Fruit fly (Drosophila melanogaster): ENCODE results near the gene CG10472.

The CG10472 gene

dm6 chr3L:6054803-6055202 lies 7.9 kb downstream of the CG10472 start, which contains the start of gene tant (continued):
- TF ChIP-seq CG10274 (GFP tag; optimal IDR thresholded peaks at IDR 0.05) (no peak), pita (GFP tag; optimal IDR thresholded peaks at IDR 0.05) (peak; percentile 76), CG12236 (GFP tag; optimal IDR thresholded peaks at IDR 0.05) (no peak), fu2 (GFP tag; optimal IDR thresholded peaks at IDR 0.05) (peak; percentile 7), slou (GFP tag; optimal IDR thresholded peaks at IDR 0.05) (no peak), H15 (GFP tag; IDR thresholded peaks at IDR 0.05) (no peak), dpn (GFP tag; optimal IDR thresholded peaks at IDR 0.05) (peak in 1 of 2 experiments; percentile 17), CG12219 (GFP tag; optimal IDR thresholded peaks at IDR 0.05) (no peak), NFAT (GFP tag; IDR thresholded peaks at IDR 0.05) (no peak), CG6654 (GFP tag; optimal IDR thresholded peaks at IDR 0.05) (no peak), CG7987 (GFP tag; optimal IDR thresholded peaks at IDR 0.05) (no peak), sim (GFP tag; IDR thresholded peaks at IDR 0.05) (no peak), CG14441 (GFP tag; IDR thresholded peaks at IDR 0.05) (no peak), CG10979 (tag; optimal IDR thresholded peaks at IDR 0.05) (peak; percentile 12), lab (GFP tag; optimal IDR thresholded peaks at IDR 0.05) (no peak), CG10147 (GFP tag; optimal IDR thresholded peaks at IDR 0.05) (no peak), CG2129 (GFP tag; IDR thresholded peaks at IDR 0.05; ENCODE audit: partially characterized antibody) (peak; percentile 84), Blimp-1 (GFP tag; optimal IDR thresholded peaks at IDR 0.05) (no peak), gce (GFP tag; IDR thresholded peaks at IDR 0.05) (no peak), Sox100B (GFP tag; optimal IDR thresholded peaks at IDR 0.05) (no peak), CG1602 (GFP tag; optimal IDR thresholded peaks at IDR 0.05) (no peak), sens-2 (GFP tag; IDR thresholded peaks at IDR 0.05) (no peak), CHES-1-like (GFP tag; optimal IDR thresholded peaks at IDR 0.05) (peak; percentile 53), insv (GFP tag; optimal IDR thresholded peaks at IDR 0.05) (no peak), Opbp (GFP tag; IDR thresholded peaks at IDR 0.05; ENCODE audit: partially characterized antibody) (peak; percentile 90), CG1024 (GFP tag; IDR thresholded peaks at IDR 0.05) (no peak), CG11696 (GFP tag; IDR thresholded peaks at IDR 0.05) (no peak), cg (GFP tag; optimal IDR thresholded peaks at IDR 0.05) (no peak), dati (GFP tag; IDR thresholded peaks at IDR 0.05) (no peak), ase (GFP tag; IDR thresholded peaks at IDR 0.05) (no peak), CG16779 (GFP tag; IDR thresholded peaks at IDR 0.05) (no peak), fru (optimal IDR thresholded peaks at IDR 0.05) (no peak), C15 (GFP tag; IDR thresholded peaks at IDR 0.05) (no peak), Fer3 (tag; optimal IDR thresholded peaks at IDR 0.05) (no peak), CG6175 (GFP tag; IDR thresholded peaks at IDR 0.05) (no peak), CG6683 (GFP tag; optimal IDR thresholded peaks at IDR 0.05) (no peak), mam (GFP tag; optimal IDR thresholded peaks at IDR 0.05) (peak; percentile 13), crol (GFP tag; IDR thresholded peaks at IDR 0.05) (no peak), onecut (GFP tag; IDR thresholded peaks at IDR 0.05) (no peak), gcm2 (GFP tag; optimal IDR thresholded peaks at IDR 0.05) (no peak), CG12391 (tag; optimal IDR thresholded peaks at IDR 0.05) (peak; percentile 24), CG5245 (GFP tag; optimal IDR thresholded peaks at IDR 0.05) (no peak), CG1792 (GFP tag; optimal IDR thresholded peaks at IDR 0.05) (peak; percentile 16), bowl (GFP tag; IDR thresholded peaks at IDR 0.05) (no peak), nerfin-1 (tag; optimal IDR thresholded peaks at IDR 0.05) (no peak), CG13775 (GFP tag; optimal IDR thresholded peaks at IDR 0.05) (no peak), Eip74EF (GFP tag; optimal IDR thresholded peaks at IDR 0.05) (no peak), pb (GFP tag; optimal IDR thresholded peaks at IDR 0.05) (no peak), mld (GFP tag; IDR thresholded peaks at IDR 0.05; ENCODE audit: partially characterized antibody) (peak; percentile 79), sug (tag; optimal IDR thresholded peaks at IDR 0.05) (peak; percentile 45), Jarid2 (GFP tag; optimal IDR thresholded peaks at IDR 0.05) (peak; percentile 15), Chrac-16 (GFP tag; optimal IDR thresholded peaks at IDR 0.05) (no peak)

All from whole organism, embryonic.